Worm (Caenorhabditis elegans) whole organism, young adult: ENCODE data around the gene Y24F12A.1.

Source experiments
- F52B5.7 ChIP-seq: sonication (generic microtip); optimal IDR thresholded peaks from 2 replicates; lab custom pipeline; 2016; ENCODE audit warnings: mild to moderate bottlenecking, missing genetic modification characterization, missing compliant biosample characterization
- dpl-1 ChIP-seq: fragments of 150-350 bp; optimal IDR thresholded peaks from 2 replicates; lab custom pipeline; 2014; ENCODE audit warnings: missing biosample characterization, missing genetic modification reagents, missing genetic modification characterization
- madf-6 ChIP-seq: fragments of 200-800 bp; sonication (Bioruptor generic); IDR thresholded peaks from 2 replicates; pipeline ENCODE4 v1.3.6; 2022; ENCODE audit warnings: missing genetic modification reagents, missing genetic modification characterization, missing compliant biosample characterization
- unc-62 ChIP-seq: fragments of 150-350 bp; optimal IDR thresholded peaks from 2 replicates; lab custom pipeline; 2014; ENCODE audit warnings: missing biosample characterization, missing genetic modification reagents, missing genetic modification characterization
- ztf-18 ChIP-seq: sonication (generic microtip); optimal IDR thresholded peaks from 2 replicates; lab custom pipeline; 2016; ENCODE audit warnings: missing genotype, mild to moderate bottlenecking, missing genetic modification characterization, missing compliant biosample characterization

DNA sequence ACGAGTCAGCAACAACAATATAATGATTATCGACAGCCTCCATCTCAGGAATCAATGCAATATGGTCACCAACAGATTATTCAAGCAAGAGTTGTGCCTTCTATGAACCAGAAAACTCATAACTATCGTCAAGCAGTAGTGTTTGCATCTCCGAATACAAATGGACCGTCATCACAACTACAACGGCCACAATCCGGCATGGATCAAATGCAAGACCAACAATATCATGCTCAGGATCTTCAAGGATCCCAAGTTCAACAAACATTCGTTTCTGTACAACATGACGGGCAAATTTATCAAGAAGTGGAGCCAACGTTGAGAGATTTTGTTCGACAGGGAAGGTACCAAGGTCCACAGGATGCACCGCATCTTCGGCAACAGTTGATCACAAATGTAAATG, 8.0 kb upstream of the Y24F12A.1 start:
- no peak for TF ChIP-seq unc-62
- TF ChIP-seq ztf-18 (tag; lab: Kevin White, UChicago), result no peak
- no peak for TF ChIP-seq F52B5.7 (tag; lab: Kevin White, UChicago)
- no peak for TF ChIP-seq dpl-1
- no peak for TF ChIP-seq madf-6 (GFP tag; lab: Robert Waterston, UW)
